Worm (Caenorhabditis elegans) whole organism, mixed stage, embryonic: ENCODE results near the gene fbxb-3.
"Not testable (repeated sequence)": the region's sequence is repeated elsewhere in the genome, so short reads cannot be mapped to it uniquely, and the experiment has no call there.

Experiments used
- M03D4.4 ChIP-seq: sonication (generic microtip); optimal IDR thresholded peaks from 2 replicates; lab custom pipeline; 2017; ENCODE audit warnings: mild to moderate bottlenecking, missing genetic modification characterization, missing compliant biosample characterization
- bed-3 ChIP-seq: fragments of 200-800 bp; sonication (Bioruptor generic); optimal IDR thresholded peaks from 3 replicates; lab custom pipeline; 2018; ENCODE audit warnings: mild to moderate bottlenecking, missing genetic modification characterization, moderate library complexity, missing compliant biosample characterization
- blmp-1 ChIP-seq: fragments of 150-350 bp; optimal IDR thresholded peaks from 2 replicates; lab custom pipeline; 2014; ENCODE audit warnings: missing biosample characterization, missing genetic modification characterization
- ceh-39 ChIP-seq: fragments of 150-350 bp; optimal IDR thresholded peaks from 2 replicates; lab custom pipeline; 2014; ENCODE audit warnings: missing biosample characterization, missing genetic modification characterization
- ceh-43 ChIP-seq: fragments of 200-800 bp; sonication (Bioruptor generic); optimal IDR thresholded peaks from 2 replicates; lab custom pipeline; 2018; ENCODE audit warnings: mild to moderate bottlenecking, missing genetic modification characterization, moderate library complexity, missing compliant biosample characterization
- ceh-83 ChIP-seq: fragments of 200-800 bp; sonication (Bioruptor generic); optimal IDR thresholded peaks from 2 replicates; lab custom pipeline; 2018; ENCODE audit warnings: mild to moderate bottlenecking, missing genetic modification characterization, missing compliant biosample characterization
- ces-1 ChIP-seq: fragments of 150-350 bp; optimal IDR thresholded peaks from 2 replicates; lab custom pipeline; 2014; ENCODE audit warnings: missing biosample characterization, missing genetic modification reagents, missing genetic modification characterization
- cnd-1 ChIP-seq: fragments of 200-800 bp; sonication (Bioruptor generic); optimal IDR thresholded peaks from 2 replicates; lab custom pipeline; 2018; ENCODE audit warnings: mild to moderate bottlenecking, missing genetic modification characterization, missing compliant biosample characterization
- drap-1 ChIP-seq: fragments of 200-800 bp; sonication (Bioruptor generic); optimal IDR thresholded peaks from 3 replicates; lab custom pipeline; 2018; ENCODE audit warnings: mild to moderate bottlenecking, missing genetic modification characterization, missing compliant biosample characterization
- elt-1 ChIP-seq: sonication (generic microtip); optimal IDR thresholded peaks from 2 replicates; lab custom pipeline; 2017; ENCODE audit warnings: missing genetic modification characterization, mild to moderate bottlenecking, missing compliant biosample characterization, antibody characterized with exemption, moderate library complexity, borderline replicate concordance; ENCODE audit not compliant: insufficient read depth
- elt-3 ChIP-seq: fragments of 150-350 bp; optimal IDR thresholded peaks from 2 replicates; lab custom pipeline; 2014; ENCODE audit warnings: missing biosample characterization, missing genetic modification characterization
- flh-1 ChIP-seq: fragments of 200-800 bp; sonication (Bioruptor generic); optimal IDR thresholded peaks from 2 replicates; lab custom pipeline; 2018; ENCODE audit warnings: mild to moderate bottlenecking, missing genetic modification characterization, moderate library complexity, missing compliant biosample characterization
- ham-2 ChIP-seq: fragments of 200-800 bp; sonication (Bioruptor generic); optimal IDR thresholded peaks from 2 replicates; lab custom pipeline; 2018; ENCODE audit warnings: mild to moderate bottlenecking, missing genetic modification characterization, missing compliant biosample characterization
- hlh-1 ChIP-seq: fragments of 150-350 bp; optimal IDR thresholded peaks from 2 replicates; lab custom pipeline; 2014; ENCODE audit warnings: missing biosample characterization, missing genetic modification reagents, missing genetic modification characterization
- lin-13 ChIP-seq: fragments of 150-350 bp; optimal IDR thresholded peaks from 2 replicates; lab custom pipeline; 2014; ENCODE audit warnings: missing biosample characterization, missing genetic modification characterization
- lin-32 ChIP-seq: fragments of 200-800 bp; sonication (Bioruptor generic); optimal IDR thresholded peaks from 2 replicates; lab custom pipeline; 2018; ENCODE audit warnings: mild to moderate bottlenecking, missing genetic modification characterization, missing compliant biosample characterization
- lsy-2 ChIP-seq: fragments of 150-350 bp; optimal IDR thresholded peaks from 2 replicates; lab custom pipeline; 2014; ENCODE audit warnings: missing biosample characterization, missing genetic modification characterization
- mab-5 ChIP-seq: fragments of 150-350 bp; optimal IDR thresholded peaks from 2 replicates; lab custom pipeline; 2014; ENCODE audit warnings: missing biosample characterization, missing genetic modification characterization
- mep-1 ChIP-seq: fragments of 150-350 bp; optimal IDR thresholded peaks from 2 replicates; lab custom pipeline; 2017; ENCODE audit warnings: missing biosample characterization, missing genetic modification reagents, missing genetic modification characterization, inconsistent platforms
- mls-2 ChIP-seq: sonication (generic microtip); optimal IDR thresholded peaks from 2 replicates; lab custom pipeline; 2016; ENCODE audit warnings: mild to moderate bottlenecking, missing genetic modification characterization, moderate library complexity, missing compliant biosample characterization
- nhr-12 ChIP-seq: fragments of 150-350 bp; optimal IDR thresholded peaks from 2 replicates; lab custom pipeline; 2014; ENCODE audit warnings: missing biosample characterization, missing genetic modification characterization
- nhr-2 ChIP-seq: fragments of 150-350 bp; optimal IDR thresholded peaks from 2 replicates; lab custom pipeline; 2014; ENCODE audit warnings: missing biosample characterization, missing genetic modification characterization
- nhr-237 ChIP-seq: fragments of 150-350 bp; optimal IDR thresholded peaks from 2 replicates; lab custom pipeline; 2014; ENCODE audit warnings: missing biosample characterization, missing genetic modification characterization
- nhr-28 ChIP-seq: fragments of 150-350 bp; optimal IDR thresholded peaks from 2 replicates; lab custom pipeline; 2014; ENCODE audit warnings: missing biosample characterization, missing genetic modification characterization
- nhr-76 ChIP-seq: sonication (generic microtip); optimal IDR thresholded peaks from 2 replicates; lab custom pipeline; 2017; ENCODE audit warnings: missing biosample characterization, missing genetic modification characterization
- pha-4 ChIP-seq: fragments of 150-350 bp; optimal IDR thresholded peaks from 2 replicates; lab custom pipeline; 2018; ENCODE audit warnings: missing biosample characterization, missing genetic modification reagents, missing genetic modification characterization
- snpc-4 ChIP-seq: fragments of 150-350 bp; optimal IDR thresholded peaks from 2 replicates; lab custom pipeline; 2014; ENCODE audit warnings: missing biosample characterization, missing genetic modification characterization
- sptf-1 ChIP-seq: sonication (generic microtip); optimal IDR thresholded peaks from 2 replicates; lab custom pipeline; 2017; ENCODE audit warnings: mild to moderate bottlenecking, missing genetic modification characterization, moderate library complexity, missing compliant biosample characterization
- tbx-8 ChIP-seq: fragments of 200-800 bp; sonication (Bioruptor generic); optimal IDR thresholded peaks from 2 replicates; lab custom pipeline; 2018; ENCODE audit warnings: mild to moderate bottlenecking, missing genetic modification characterization, moderate library complexity, missing compliant biosample characterization
- unc-120 ChIP-seq: sonication (generic microtip); optimal IDR thresholded peaks from 2 replicates; lab custom pipeline; 2017; ENCODE audit warnings: missing genetic modification characterization, missing compliant biosample characterization; ENCODE audit not compliant: poor library complexity, severe bottlenecking
- unc-39 ChIP-seq: fragments of 150-350 bp; optimal IDR thresholded peaks from 2 replicates; lab custom pipeline; 2014; ENCODE audit warnings: missing biosample characterization, missing genetic modification characterization
- unc-62 ChIP-seq: fragments of 150-350 bp; optimal IDR thresholded peaks from 2 replicates; lab custom pipeline; 2014; ENCODE audit warnings: missing biosample characterization, missing genetic modification reagents, missing genetic modification characterization
- zip-8 ChIP-seq: fragments of 150-350 bp; optimal IDR thresholded peaks from 2 replicates; lab custom pipeline; 2014; ENCODE audit warnings: missing biosample characterization, missing genetic modification characterization
- ztf-11 ChIP-seq: fragments of 150-350 bp; optimal IDR thresholded peaks from 2 replicates; lab custom pipeline; 2014; ENCODE audit warnings: missing biosample characterization, missing genetic modification characterization

fbxb-3 gene

DNA sequence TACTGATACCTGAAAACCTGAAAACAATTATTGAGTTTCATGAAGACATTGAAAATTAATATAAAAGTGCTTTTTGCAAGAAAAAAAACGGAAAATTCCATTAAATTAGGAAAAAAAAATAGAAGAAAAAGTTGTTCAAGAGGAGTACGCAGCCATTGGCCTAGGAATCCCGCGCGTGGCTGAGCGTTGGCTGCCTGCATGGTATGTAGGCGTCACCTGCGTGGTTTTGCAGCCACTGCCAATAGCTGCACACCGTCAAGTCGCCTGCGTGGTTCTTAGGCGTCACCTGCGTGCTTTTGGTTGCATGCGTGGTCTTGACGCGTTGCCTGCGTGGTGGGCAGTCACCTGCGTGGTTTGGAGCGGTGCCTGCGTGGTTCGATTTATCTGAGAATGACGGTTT lies 10.7 kb upstream of the fbxb-3 start, which contains the start of gene M117.6:
Gene M117.6, minus strand, starts transcription at position 101 of the 400 bp plus-strand sequence.
- not testable (repeated sequence) for TF ChIP-seq snpc-4 (tag; lab: Kevin White, UChicago); tbx-8 (GFP tag; lab: Kevin White, UChicago); lin-32

DNA sequence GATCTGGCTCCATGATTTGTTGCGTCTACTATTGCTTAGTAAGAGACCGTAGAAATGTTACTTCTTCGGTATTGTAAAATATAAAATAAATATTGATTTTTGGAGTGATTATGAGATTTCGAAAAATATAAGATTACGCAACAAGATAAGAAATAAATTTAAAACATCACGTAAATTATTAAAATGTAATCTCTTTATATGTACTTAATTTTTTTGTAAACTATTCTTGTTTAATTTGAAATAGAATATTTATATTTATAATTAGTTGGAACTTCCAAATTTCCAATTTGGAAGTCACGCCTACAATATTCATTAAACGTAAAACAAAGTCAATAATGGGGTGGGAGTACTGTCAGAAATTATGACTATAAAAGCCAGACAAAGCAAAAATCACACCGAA lies 5.3 kb upstream of the fbxb-3 start, which contains the start of gene M117.4:
Gene M117.4, minus strand, starts transcription at position 101 of the 400 bp plus-strand sequence.
- TF ChIP-seq cnd-1: no peak
- peak; percentile 51 for TF ChIP-seq zip-8
- no peak for TF ChIP-seq unc-62 (GFP tag; lab: Kevin White, UChicago)
- TF ChIP-seq M03D4.4 (tag; lab: Kevin White, UChicago): no peak
- no peak for TF ChIP-seq ztf-11 (tag; lab: Kevin White, UChicago)
- no peak for TF ChIP-seq nhr-12
- TF ChIP-seq mls-2: no peak
- TF ChIP-seq flh-1 (GFP tag; lab: Kevin White, UChicago): no peak
- no peak for TF ChIP-seq tbx-8 (GFP tag; lab: Kevin White, UChicago)

DNA sequence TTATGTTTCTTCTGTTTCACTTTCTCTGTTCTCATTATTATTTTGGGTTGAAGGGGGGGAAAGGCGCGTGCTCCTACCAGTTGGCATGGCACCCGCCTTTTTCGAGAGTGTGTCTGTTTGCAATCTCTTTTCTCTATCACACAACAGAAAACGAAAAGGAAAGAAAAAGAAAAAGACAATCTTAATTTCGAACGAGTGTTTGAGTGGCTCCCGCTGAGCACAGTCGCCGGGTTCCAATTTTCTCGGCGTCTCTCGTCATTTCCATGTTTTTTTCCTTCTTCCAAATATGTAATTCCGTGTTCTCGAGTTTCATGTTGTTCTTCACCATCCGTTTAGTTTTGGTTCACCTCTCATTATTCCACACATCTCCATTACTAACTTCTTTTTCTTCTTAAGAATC lies 3.4 kb downstream of the fbxb-3 start, which contains the start of gene F38H4.3:
Gene F38H4.3, plus strand, starts transcription at position 301 of the 400 bp plus-strand sequence.
- TF ChIP-seq nhr-28 (tag; lab: Kevin White, UChicago) (no peak), cnd-1 (no peak), mep-1 (no peak), ceh-43 (GFP tag; lab: Kevin White, UChicago) (no peak), unc-62 (GFP tag; lab: Kevin White, UChicago) (no peak), mab-5 (tag; lab: Kevin White, UChicago) (no peak), drap-1 (no peak), unc-39 (no peak), hlh-1 (no peak)

DNA sequence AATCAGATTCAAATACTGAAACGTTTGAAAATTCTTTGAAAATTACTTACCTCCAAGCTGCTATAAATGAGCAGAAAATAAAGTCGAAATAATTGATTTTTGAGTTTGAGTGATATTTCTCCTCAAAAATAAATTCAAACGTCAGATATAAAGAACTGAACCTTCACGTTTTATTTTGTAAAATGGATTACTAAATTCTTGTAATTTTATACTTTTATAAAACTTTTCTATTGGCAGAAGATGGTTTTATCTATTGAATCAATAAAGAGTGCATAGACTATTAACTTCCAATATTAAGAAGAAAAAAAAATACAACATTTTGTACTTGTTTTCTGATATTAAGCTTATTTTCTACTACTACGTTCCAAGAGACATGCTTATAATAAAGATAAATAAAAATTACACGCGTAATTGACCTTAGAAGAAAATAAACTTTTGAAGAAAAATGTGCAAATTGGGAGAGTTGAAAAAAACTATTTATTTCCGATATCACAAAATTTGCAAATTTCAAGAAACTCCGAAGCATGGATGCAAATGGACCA lies 9.1 kb downstream of the fbxb-3 start, which contains the start of the genes F38H4.6 and F38H4.4:
Gene F38H4.6, minus strand, starts transcription at position 101 of the 542 bp plus-strand sequence.
Gene F38H4.4, plus strand, starts transcription at position 492 of the 542 bp plus-strand sequence.
- TF ChIP-seq nhr-28 (tag; lab: Kevin White, UChicago) (no peak), ceh-43 (GFP tag; lab: Kevin White, UChicago) (no peak), nhr-237 (tag; lab: Kevin White, UChicago) (no peak), tbx-8 (GFP tag; lab: Kevin White, UChicago) (no peak), zip-8 (no peak), unc-39 (no peak), ceh-39 (tag; lab: Kevin White, UChicago) (no peak), sptf-1 (tag; lab: Kevin White, UChicago) (no peak)

DNA sequence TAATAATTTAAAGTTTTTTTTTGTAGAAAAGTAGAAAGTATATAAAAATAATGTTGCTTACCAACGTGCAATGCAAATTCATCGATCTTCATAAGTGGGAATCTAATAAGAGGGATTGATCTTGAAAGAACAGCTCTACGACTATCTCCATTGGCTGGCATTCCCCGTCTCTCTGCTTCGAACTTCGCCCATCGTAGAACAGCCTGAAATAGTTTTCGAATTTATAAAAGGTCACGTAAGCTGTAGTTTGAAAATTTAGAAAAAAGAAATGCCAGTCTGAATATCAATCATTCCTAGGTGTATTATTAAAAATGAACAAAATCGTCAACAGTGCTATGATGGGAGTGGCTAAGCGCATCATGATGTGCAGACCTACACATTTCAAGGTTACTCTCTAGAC lies 13.1 kb downstream of the fbxb-3 start, which contains the start of gene F38H4.5:
Gene F38H4.5, plus strand, starts transcription at position 301 of the 400 bp plus-strand sequence.
- no peak for TF ChIP-seq lsy-2 (tag; lab: Kevin White, UChicago)
- no peak for TF ChIP-seq mls-2
- TF ChIP-seq cnd-1: no peak
- no peak for TF ChIP-seq M03D4.4 (tag; lab: Kevin White, UChicago)
- no peak for TF ChIP-seq blmp-1
- TF ChIP-seq nhr-76 (tag; lab: Kevin White, UChicago): no peak
- TF ChIP-seq sptf-1 (tag; lab: Kevin White, UChicago): no peak
- TF ChIP-seq elt-1 (tag; lab: Kevin White, UChicago): no peak
- TF ChIP-seq ceh-43 (GFP tag; lab: Kevin White, UChicago): no peak
- no peak for TF ChIP-seq ces-1
- no peak for TF ChIP-seq drap-1
- TF ChIP-seq nhr-28 (tag; lab: Kevin White, UChicago): no peak
- TF ChIP-seq unc-39: no peak
- no peak for TF ChIP-seq unc-62 (GFP tag; lab: Kevin White, UChicago)

DNA sequence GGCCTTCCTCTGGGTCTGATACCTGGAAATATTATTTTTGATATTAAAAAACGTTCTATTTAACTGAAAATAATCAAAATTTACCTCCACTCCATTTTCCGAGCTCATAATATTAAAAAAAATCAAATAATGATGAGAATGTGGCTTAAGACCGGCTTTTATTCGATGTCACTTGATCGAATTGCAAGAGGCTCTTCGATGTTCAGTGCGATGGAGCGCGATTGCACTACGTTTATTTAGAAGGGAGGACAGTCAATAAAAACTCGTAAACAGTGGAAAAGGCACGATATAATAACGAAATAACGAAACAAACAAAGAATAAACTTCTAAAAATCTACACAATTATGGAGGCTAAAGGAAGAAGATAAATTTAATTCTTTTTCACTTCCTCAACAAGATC lies 16.0 kb downstream of the fbxb-3 start, which contains the start of gene tag-30:
Gene tag-30, minus strand, starts transcription at position 383 of the 400 bp plus-strand sequence.
- no peak for TF ChIP-seq snpc-4 (tag; lab: Kevin White, UChicago)
- TF ChIP-seq mep-1: peak; percentile 60
- no peak for TF ChIP-seq mls-2
- TF ChIP-seq flh-1 (GFP tag; lab: Kevin White, UChicago): no peak
- TF ChIP-seq hlh-1: peak; percentile 29
- no peak for TF ChIP-seq unc-62 (GFP tag; lab: Kevin White, UChicago)
- no peak for TF ChIP-seq bed-3 (GFP tag; lab: Kevin White, UChicago)
- no peak for TF ChIP-seq M03D4.4 (tag; lab: Kevin White, UChicago)
- TF ChIP-seq ztf-11 (tag; lab: Kevin White, UChicago): no peak
- no peak for TF ChIP-seq unc-39
- peak; percentile 8 for TF ChIP-seq drap-1
- peak; percentile 34 for TF ChIP-seq ceh-39 (tag; lab: Kevin White, UChicago)
- no peak for TF ChIP-seq cnd-1
- peak; percentile 75 for TF ChIP-seq ces-1
- TF ChIP-seq nhr-76 (tag; lab: Kevin White, UChicago): no peak
- TF ChIP-seq elt-1 (tag; lab: Kevin White, UChicago): no peak
- no peak for TF ChIP-seq unc-120 (tag; lab: Kevin White, UChicago)
- TF ChIP-seq pha-4: peak; percentile 81
- TF ChIP-seq ham-2 (GFP tag; lab: Kevin White, UChicago): no peak
- no peak for TF ChIP-seq blmp-1
- no peak for TF ChIP-seq ceh-43 (GFP tag; lab: Kevin White, UChicago)
- no peak for TF ChIP-seq mab-5 (tag; lab: Kevin White, UChicago)
- no peak for TF ChIP-seq elt-3 (tag; lab: Kevin White, UChicago)
- no peak for TF ChIP-seq lin-13 (tag; lab: Kevin White, UChicago)
- TF ChIP-seq lsy-2 (tag; lab: Kevin White, UChicago): peak; percentile 2
- TF ChIP-seq nhr-12: no peak
- TF ChIP-seq ceh-83 (GFP tag; lab: Kevin White, UChicago): no peak
- no peak for TF ChIP-seq zip-8
- no peak for TF ChIP-seq nhr-2 (tag; lab: Kevin White, UChicago)
- no peak for TF ChIP-seq nhr-28 (tag; lab: Kevin White, UChicago)
- TF ChIP-seq lin-32: no peak
- no peak for TF ChIP-seq tbx-8 (GFP tag; lab: Kevin White, UChicago)
